Fruit fly (Drosophila melanogaster): ENCODE measurements around the gene CG33267.
A peak's percentile ranks its signal among the peaks of the same experiment; 100 is the strongest.

The CG33267 gene

dm6 chr3L:11536767-11537419 lies 27.4 kb upstream of the CG33267 start:
- TF ChIP-seq noc (tag; optimal IDR thresholded peaks at IDR 0.05): no peak

dm6 chr3L:11539511-11540329 lies 24.6 kb upstream of the CG33267 start:
- TF ChIP-seq noc (tag; optimal IDR thresholded peaks at IDR 0.05): no peak

- no peak for TF ChIP-seq noc (tag; optimal IDR thresholded peaks at IDR 0.05)
Measured at dm6 chr3L:11540330-11540702, 24.0 kb upstream of the CG33267 start.

dm6 chr3L:11542437-11542836 lies 21.8 kb upstream of the CG33267 start:
- no peak for TF ChIP-seq noc (tag; optimal IDR thresholded peaks at IDR 0.05)

dm6 chr3L:11542948-11543347 lies 21.3 kb upstream of the CG33267 start:
- TF ChIP-seq noc (tag; optimal IDR thresholded peaks at IDR 0.05): peak; percentile 50

- TF ChIP-seq noc (tag; optimal IDR thresholded peaks at IDR 0.05): no peak
Measured at dm6 chr3L:11543681-11544299, 20.5 kb upstream of the CG33267 start.

- TF ChIP-seq noc (tag; optimal IDR thresholded peaks at IDR 0.05): no peak
Measured at dm6 chr3L:11547302-11547994, 16.8 kb upstream of the CG33267 start.

- no peak for TF ChIP-seq noc (tag; optimal IDR thresholded peaks at IDR 0.05)
Measured at dm6 chr3L:11548009-11548408, 16.3 kb upstream of the CG33267 start.

dm6 chr3L:11549432-11549831 lies 14.9 kb upstream of the CG33267 start:
- no peak for TF ChIP-seq noc (tag; optimal IDR thresholded peaks at IDR 0.05)

- no peak for TF ChIP-seq noc (tag; optimal IDR thresholded peaks at IDR 0.05)
Measured at dm6 chr3L:11550359-11551056, 13.8 kb upstream of the CG33267 start.

dm6 chr3L:11551949-11552348 lies 12.3 kb upstream of the CG33267 start:
- TF ChIP-seq noc (tag; optimal IDR thresholded peaks at IDR 0.05): no peak

- TF ChIP-seq noc (tag; optimal IDR thresholded peaks at IDR 0.05): peak; percentile 29
Measured at dm6 chr3L:11552996-11553671, 11.1 kb upstream of the CG33267 start.

- no peak for TF ChIP-seq noc (tag; optimal IDR thresholded peaks at IDR 0.05)
Measured at dm6 chr3L:11553672-11554068, 10.6 kb upstream of the CG33267 start.

dm6 chr3L:11554338-11554737 lies 9.9 kb upstream of the CG33267 start:
- TF ChIP-seq noc (tag; optimal IDR thresholded peaks at IDR 0.05): no peak

dm6 chr3L:11554796-11555195 lies 9.5 kb upstream of the CG33267 start:
- TF ChIP-seq noc (tag; optimal IDR thresholded peaks at IDR 0.05): no peak
